Fruit fly (Drosophila melanogaster) whole organism, embryonic: Measurements from ENCODE around the gene CG32487.
A peak's percentile ranks its signal among the peaks of the same experiment; 100 is the strongest.

ENCODE experiments used
- ATbp ChIP-seq: fragments of 200-800 bp; sonication (Bioruptor generic); optimal IDR thresholded peaks from 2 replicates; lab custom pipeline; 2017; ENCODE audit warnings: missing biosample characterization, mild to moderate bottlenecking, missing genetic modification characterization, missing genetic modification reagents
- Atf3 ChIP-seq: fragments of 200-800 bp; sonication (Bioruptor generic); optimal IDR thresholded peaks from 3 replicates; lab custom pipeline; 2016; ENCODE audit warnings: missing biosample characterization, missing genetic modification characterization
- Atf6 ChIP-seq: fragments of 200-800 bp; sonication (Bioruptor generic); IDR thresholded peaks from 2 replicates; pipeline ENCODE4 v1.3.6; 2022; ENCODE audit warnings: missing biosample characterization, missing genetic modification characterization
- CG10431 ChIP-seq: fragments of 200-800 bp; sonication (Bioruptor generic); optimal IDR thresholded peaks from 3 replicates; lab custom pipeline; 2018; ENCODE audit warnings: missing biosample characterization, mild to moderate bottlenecking, missing genetic modification characterization
- CG10959 ChIP-seq: fragments of 200-800 bp; sonication (Bioruptor generic); IDR thresholded peaks from 2 replicates; pipeline ENCODE4 v1.3.6; 2022; ENCODE audit warnings: missing biosample characterization, missing genetic modification characterization
- CG12299 ChIP-seq: fragments of 200-800 bp; sonication (Bioruptor generic); optimal IDR thresholded peaks from 2 replicates; lab custom pipeline; 2018; ENCODE audit warnings: missing biosample characterization, mild to moderate bottlenecking, missing genetic modification characterization
- CG17802 ChIP-seq: fragments of 200-800 bp; sonication (Bioruptor generic); optimal IDR thresholded peaks from 2 replicates; lab custom pipeline; 2018; ENCODE audit warnings: missing biosample characterization, mild to moderate bottlenecking, missing genetic modification characterization, moderate library complexity
- CG18011 ChIP-seq: fragments of 200-800 bp; sonication (Bioruptor generic); optimal IDR thresholded peaks from 2 replicates; lab custom pipeline; 2017; ENCODE audit warnings: missing biosample characterization, missing genetic modification characterization, mild to moderate bottlenecking, moderate library complexity, missing genotype
- CG18476 ChIP-seq: fragments of 200-800 bp; sonication (Bioruptor generic); optimal IDR thresholded peaks from 2 replicates; lab custom pipeline; 2016; ENCODE audit warnings: missing biosample characterization, mild to moderate bottlenecking, missing genetic modification characterization
- CG3281 ChIP-seq: fragments of 200-800 bp; sonication (Bioruptor generic); optimal IDR thresholded peaks from 3 replicates; lab custom pipeline; 2017; ENCODE audit warnings: missing biosample characterization, mild to moderate bottlenecking, missing genetic modification characterization
- CG34422 ChIP-seq: fragments of 200-800 bp; sonication (Bioruptor generic); IDR thresholded peaks from 3 replicates; pipeline ENCODE4 v1.3.6; 2022; ENCODE audit warnings: missing biosample characterization, missing genetic modification characterization
- CG3726 ChIP-seq: fragments of 200-800 bp; sonication (Bioruptor generic); IDR thresholded peaks from 3 replicates; pipeline ENCODE4, ENCODE4 v1.3.6; 2022; ENCODE audit warnings: missing biosample characterization, missing genetic modification characterization
- CG3838 ChIP-seq: fragments of 200-800 bp; sonication (Bioruptor generic); optimal IDR thresholded peaks from 3 replicates; lab custom pipeline; 2016; ENCODE audit warnings: missing biosample characterization, missing genetic modification characterization
- CG4282 ChIP-seq: fragments of 200-800 bp; sonication (Bioruptor generic); optimal IDR thresholded peaks from 2 replicates; lab custom pipeline; 2016; ENCODE audit warnings: missing biosample characterization, missing genetic modification characterization
- CG6765 ChIP-seq: fragments of 200-800 bp; sonication (Bioruptor generic); optimal IDR thresholded peaks from 3 replicates; lab custom pipeline; 2017; ENCODE audit warnings: missing biosample characterization, mild to moderate bottlenecking, missing genetic modification characterization
- CG7745 ChIP-seq: fragments of 200-800 bp; sonication (Bioruptor generic); optimal IDR thresholded peaks from 2 replicates; lab custom pipeline; 2018; ENCODE audit warnings: missing biosample characterization, mild to moderate bottlenecking, missing genetic modification characterization, moderate library complexity
- CG8290 ChIP-seq, 3 experiments: fragments of 200-800 bp; sonication (Bioruptor generic); optimal IDR thresholded peaks; 2 replicates each; lab custom pipeline; 2016 to 2019; ENCODE audit warnings: missing biosample characterization in 3 of 3, missing genetic modification characterization in 3 of 3, mild to moderate bottlenecking in 2 of 3, moderate library complexity in 1 of 3
- CG8359 ChIP-seq: fragments of 200-800 bp; sonication (Bioruptor generic); optimal IDR thresholded peaks from 2 replicates; lab custom pipeline; 2017; ENCODE audit warnings: missing biosample characterization, mild to moderate bottlenecking, missing genetic modification characterization, borderline replicate concordance
- CG9817 ChIP-seq: fragments of 200-800 bp; sonication (Bioruptor generic); optimal IDR thresholded peaks from 2 replicates; lab custom pipeline; 2018; ENCODE audit warnings: missing biosample characterization, mild to moderate bottlenecking, missing genetic modification characterization, moderate library complexity
- Doc3 ChIP-seq: fragments of 200-800 bp; sonication (Bioruptor generic); IDR thresholded peaks from 3 replicates; pipeline ENCODE4 v1.3.6; 2022; ENCODE audit warnings: missing biosample characterization, missing genetic modification characterization; ENCODE audit not compliant: partially characterized antibody
- Ets65A ChIP-seq: fragments of 200-800 bp; sonication (Bioruptor generic); peaks from one replicate; lab custom pipeline; 2016; ENCODE audit warnings: missing biosample characterization, missing genetic modification characterization
- Ets97D ChIP-seq: fragments of 200-800 bp; sonication (Bioruptor generic); optimal IDR thresholded peaks from 3 replicates; lab custom pipeline; 2016; ENCODE audit warnings: missing biosample characterization, missing genetic modification characterization
- Gug ChIP-seq: fragments of 200-800 bp; sonication (Bioruptor generic); IDR thresholded peaks from 4 replicates; pipeline ENCODE4 v1.3.6; 2022; ENCODE audit warnings: missing biosample characterization, missing genetic modification characterization
- H15 ChIP-seq: fragments of 200-800 bp; sonication (Bioruptor generic); IDR thresholded peaks from 3 replicates; pipeline ENCODE4 v1.3.6; 2022; ENCODE audit warnings: missing biosample characterization, missing genetic modification characterization
- Hr3 ChIP-seq: fragments of 200-800 bp; sonication (Bioruptor generic); optimal IDR thresholded peaks from 3 replicates; lab custom pipeline; 2016; ENCODE audit warnings: missing biosample characterization, missing genetic modification characterization
- Lpt ChIP-seq: fragments of >200 bp; optimal IDR thresholded peaks from 2 replicates; lab custom pipeline; 2018; ENCODE audit warnings: missing biosample characterization, missing genetic modification characterization
- Rx ChIP-seq: fragments of 200-800 bp; sonication (Bioruptor generic); IDR thresholded peaks from 2 replicates; pipeline ENCODE4 v1.3.6; 2022; ENCODE audit warnings: missing biosample characterization, missing genetic modification characterization
- Xbp1 ChIP-seq: fragments of 200-800 bp; sonication (Bioruptor generic); optimal IDR thresholded peaks from 3 replicates; lab custom pipeline; 2016; ENCODE audit warnings: missing biosample characterization, mild to moderate bottlenecking, missing genetic modification characterization
- ash1 ChIP-seq: fragments of 200-800 bp; sonication (Bioruptor generic); optimal IDR thresholded peaks from 2 replicates; lab custom pipeline; 2018; ENCODE audit warnings: missing biosample characterization, mild to moderate bottlenecking, missing genetic modification characterization
- bbx ChIP-seq: fragments of 200-800 bp; sonication (Bioruptor generic); IDR thresholded peaks from 2 replicates; pipeline ENCODE4 v1.3.6; 2022; ENCODE audit warnings: missing biosample characterization, missing genetic modification characterization; ENCODE audit not compliant: partially characterized antibody
- cad ChIP-seq: fragments of >200 bp; optimal IDR thresholded peaks from 2 replicates; lab custom pipeline; 2017; ENCODE audit warnings: missing biosample characterization, missing genetic modification characterization
- croc ChIP-seq: fragments of 200-800 bp; sonication (Bioruptor generic); conservative IDR thresholded peaks from 3 replicates; pipeline ENCODE4 v1.3.6; 2022; ENCODE audit warnings: missing biosample characterization, missing genetic modification characterization
- cwo ChIP-seq: fragments of 200-800 bp; sonication (Bioruptor generic); optimal IDR thresholded peaks from 3 replicates; lab custom pipeline; 2017; ENCODE audit warnings: missing biosample characterization, missing genetic modification characterization, mild to moderate bottlenecking, moderate library complexity, missing genetic modification reagents
- disco-r ChIP-seq: fragments of 200-800 bp; sonication (Bioruptor generic); optimal IDR thresholded peaks from 2 replicates; lab custom pipeline; 2016; ENCODE audit warnings: missing biosample characterization, missing genetic modification characterization
- ems ChIP-seq: fragments of 200-800 bp; sonication (Bioruptor generic); optimal IDR thresholded peaks from 3 replicates; lab custom pipeline; 2016; ENCODE audit warnings: missing biosample characterization, missing genetic modification characterization
- gcm2 ChIP-seq: fragments of 200-800 bp; sonication (Bioruptor generic); optimal IDR thresholded peaks from 2 replicates; lab custom pipeline; 2016; ENCODE audit warnings: missing biosample characterization, missing genetic modification characterization
- gfzf ChIP-seq: fragments of 200-800 bp; sonication (Bioruptor generic); optimal IDR thresholded peaks from 2 replicates; lab custom pipeline; 2016; ENCODE audit warnings: missing biosample characterization, mild to moderate bottlenecking, missing genetic modification characterization, moderate library complexity
- gsb-n ChIP-seq: fragments of 200-800 bp; sonication (Bioruptor generic); optimal IDR thresholded peaks from 3 replicates; lab custom pipeline; 2018; ENCODE audit warnings: missing biosample characterization, mild to moderate bottlenecking, missing genetic modification characterization
- hbn ChIP-seq: fragments of 200-800 bp; sonication (Bioruptor generic); IDR thresholded peaks from 2 replicates; pipeline ENCODE4 v1.3.6; 2022; ENCODE audit warnings: missing biosample characterization, missing genetic modification characterization; ENCODE audit not compliant: partially characterized antibody
- jigr1 ChIP-seq: fragments of 200-800 bp; sonication (Bioruptor generic); IDR thresholded peaks from 3 replicates; pipeline ENCODE4 v1.3.6; 2022; ENCODE audit warnings: missing biosample characterization, missing genetic modification characterization
- knrl ChIP-seq: fragments of 200-800 bp; sonication (Bioruptor generic); IDR thresholded peaks from 3 replicates; pipeline ENCODE4 v1.3.6; 2022; ENCODE audit warnings: missing biosample characterization, missing genetic modification characterization; ENCODE audit not compliant: partially characterized antibody
- nom ChIP-seq: fragments of 200-800 bp; sonication (Bioruptor generic); optimal IDR thresholded peaks from 2 replicates; lab custom pipeline; 2017; ENCODE audit warnings: missing biosample characterization, missing genetic modification characterization, mild to moderate bottlenecking, moderate library complexity, missing genetic modification reagents
- onecut ChIP-seq: fragments of 200-800 bp; sonication (Bioruptor generic); IDR thresholded peaks from 2 replicates; pipeline ENCODE4 v1.3.6; 2022; ENCODE audit warnings: missing biosample characterization, missing genetic modification characterization
- peb ChIP-seq: fragments of 200-800 bp; sonication (Bioruptor generic); IDR thresholded peaks from 2 replicates; pipeline ENCODE4 v1.3.6; 2022; ENCODE audit warnings: missing biosample characterization, missing genetic modification characterization
- pzg ChIP-seq: fragments of 200-800 bp; sonication (Bioruptor generic); optimal IDR thresholded peaks from 3 replicates; lab custom pipeline; 2018; ENCODE audit warnings: missing biosample characterization, mild to moderate bottlenecking, missing genetic modification characterization, moderate library complexity
- ro ChIP-seq: fragments of 200-800 bp; sonication (Bioruptor generic); IDR thresholded peaks from 2 replicates; pipeline ENCODE4 v1.3.6; 2022; ENCODE audit warnings: missing biosample characterization, missing genetic modification characterization
- tx ChIP-seq: fragments of 200-800 bp; sonication (Bioruptor generic); optimal IDR thresholded peaks from 2 replicates; lab custom pipeline; 2016; ENCODE audit warnings: missing biosample characterization, missing genetic modification characterization
- unc-4 ChIP-seq: fragments of 200-800 bp; sonication (Bioruptor generic); IDR thresholded peaks from 2 replicates; pipeline ENCODE4 v1.3.6; 2022; ENCODE audit warnings: missing biosample characterization, missing genetic modification characterization; ENCODE audit not compliant: partially characterized antibody

CG32487 gene

dm6 chr3L:3035769-3036583 lies 18.9 kb upstream of the CG32487 start (continued):
- TF ChIP-seq CG18011 (GFP tag; lab: Kevin White, UChicago) (peak; percentile 60), CG8359 (GFP tag; lab: Kevin White, UChicago) (peak; percentile 63), CG10431 (peak; percentile 76), bbx (GFP tag; lab: Robert Waterston, UW) (no peak), Atf3 (peak; percentile 42), knrl (GFP tag; lab: Robert Waterston, UW) (no peak), CG8290 (GFP tag; optimal IDR thresholded peaks at IDR 0.05; lab: Kevin White, UChicago) (peak; percentile 69), CG8290 (tag; optimal IDR thresholded peaks at IDR 0.05; lab: Kevin White, UChicago) (peak; percentile 5 to 69), CG12299 (tag; lab: Kevin White, UChicago) (peak; percentile 87), gcm2 (GFP tag; lab: Kevin White, UChicago) (no peak), CG3281 (GFP tag; lab: Kevin White, UChicago) (peak; percentile 88), CG17802 (tag; lab: Kevin White, UChicago) (peak; percentile 51), CG9817 (tag; lab: Kevin White, UChicago) (peak; percentile 77), croc (GFP tag; lab: Robert Waterston, UW) (peak; percentile 44; the same call in 2 of the 3 replicates), gfzf (GFP tag; lab: Kevin White, UChicago) (no peak), CG18476 (GFP tag; lab: Kevin White, UChicago) (peak; percentile 80), CG4282 (GFP tag; lab: Kevin White, UChicago) (peak; percentile 33), Ets97D (GFP tag; lab: Kevin White, UChicago) (peak; percentile 33), jigr1 (GFP tag; lab: Robert Waterston, UW) (no peak), cad (GFP tag; lab: Kevin White, UChicago) (no peak), ash1 (GFP tag; lab: Kevin White, UChicago) (no peak), CG6765 (GFP tag; lab: Kevin White, UChicago) (peak; percentile 85), CG3838 (GFP tag; lab: Kevin White, UChicago) (peak; percentile 40), Atf6 (GFP tag; lab: Robert Waterston, UW) (peak; percentile 90), Gug (GFP tag; lab: Robert Waterston, UW) (peak; percentile 31; the same call in 1 of the 4 replicates), CG34422 (GFP tag; lab: Robert Waterston, UW) (peak; percentile 66), Ets65A (GFP tag; lab: Kevin White, UChicago) (peak; percentile 71), tx (peak; percentile 55), Rx (no peak), Xbp1 (GFP tag; lab: Kevin White, UChicago) (peak; percentile 78), onecut (GFP tag; lab: Robert Waterston, UW) (peak; percentile 75), peb (GFP tag; lab: Robert Waterston, UW) (0 out of 2 replicates have a peak, but pooled peaks have one; percentile 19), Doc3 (GFP tag; lab: Robert Waterston, UW) (no peak), hbn (GFP tag; lab: Robert Waterston, UW) (peak; percentile 17; the same call in 1 of the 2 replicates), CG10959 (GFP tag; lab: Robert Waterston, UW) (peak; percentile 61; the same call in 1 of the 2 replicates), ATbp (GFP tag; lab: Kevin White, UChicago) (peak; percentile 75), Hr3 (peak; percentile 48), Lpt (GFP tag; lab: Kevin White, UChicago) (no peak), unc-4 (GFP tag; lab: Robert Waterston, UW) (no peak), cwo (GFP tag; lab: Kevin White, UChicago) (peak; percentile 84), ro (GFP tag; lab: Robert Waterston, UW) (0 out of 2 replicates have a peak, but pooled peaks have one; percentile 8), CG7745 (no peak), CG3726 (GFP tag; lab: Robert Waterston, UW) (peak; percentile 62; the same call in 1 of the 3 replicates), nom (GFP tag; lab: Kevin White, UChicago) (peak; percentile 26), ems (GFP tag; lab: Kevin White, UChicago) (peak; percentile 76), disco-r (peak; percentile 38), H15 (peak; percentile 6; the same call in 1 of the 3 replicates), pzg (GFP tag; lab: Kevin White, UChicago) (no peak), gsb-n (tag; lab: Kevin White, UChicago) (peak; percentile 84)
